Fruit fly (Drosophila melanogaster) whole organism, adult: ENCODE data around the gene hth.

ENCODE experiments used
- CG11617 ChIP-seq: fragments of 200-800 bp; sonication (Bioruptor generic); optimal IDR thresholded peaks from 2 replicates; lab custom pipeline; 2017; ENCODE audit warnings: mild to moderate bottlenecking, missing biosample characterization, missing genetic modification reagents, missing genetic modification characterization
- CG12768 ChIP-seq: fragments of 200-800 bp; sonication (Bioruptor generic); optimal IDR thresholded peaks from 2 replicates; lab custom pipeline; 2017; ENCODE audit warnings: missing biosample characterization, missing genetic modification characterization, mild to moderate bottlenecking, moderate library complexity, missing genetic modification reagents
- CG14711 ChIP-seq: fragments of 200-800 bp; sonication (Bioruptor generic); optimal IDR thresholded peaks from 2 replicates; lab custom pipeline; 2018; ENCODE audit warnings: missing biosample characterization, mild to moderate bottlenecking, missing genetic modification characterization, moderate library complexity
- CG1620 ChIP-seq: fragments of 200-800 bp; sonication (Bioruptor generic); optimal IDR thresholded peaks from 2 replicates; lab custom pipeline; 2016; ENCODE audit warnings: missing biosample characterization, missing genetic modification characterization
- CG33017 ChIP-seq: fragments of 200-800 bp; sonication (Bioruptor generic); optimal IDR thresholded peaks from 2 replicates; lab custom pipeline; 2018; ENCODE audit warnings: missing biosample characterization, mild to moderate bottlenecking, missing genetic modification characterization, moderate library complexity
- CG5204 ChIP-seq: fragments of 200-800 bp; sonication (Bioruptor generic); optimal IDR thresholded peaks from 2 replicates; lab custom pipeline; 2016; ENCODE audit warnings: missing biosample characterization, missing genetic modification characterization
- CG7045 ChIP-seq: fragments of 200-800 bp; sonication (Bioruptor generic); optimal IDR thresholded peaks from 2 replicates; lab custom pipeline; 2017; ENCODE audit warnings: missing biosample characterization, mild to moderate bottlenecking, missing genetic modification characterization
- CG7101 ChIP-seq: fragments of 200-800 bp; sonication (Bioruptor generic); optimal IDR thresholded peaks from 2 replicates; lab custom pipeline; 2018; ENCODE audit warnings: missing biosample characterization, mild to moderate bottlenecking, missing genetic modification characterization, moderate library complexity
- Clk ChIP-seq: fragments of 200-800 bp; sonication (Bioruptor generic); optimal IDR thresholded peaks from 2 replicates; lab custom pipeline; 2017; ENCODE audit warnings: missing biosample characterization, missing genetic modification characterization
- Crg-1 ChIP-seq: fragments of 200-800 bp; sonication (Bioruptor generic); optimal IDR thresholded peaks from 2 replicates; lab custom pipeline; 2016; ENCODE audit warnings: missing biosample characterization, missing genetic modification characterization
- Hr96 ChIP-seq: fragments of 200-800 bp; sonication (Bioruptor generic); optimal IDR thresholded peaks from 2 replicates; lab custom pipeline; 2016; ENCODE audit warnings: missing biosample characterization, missing genetic modification characterization
- Mnt ChIP-seq: fragments of 200-800 bp; sonication (Bioruptor generic); optimal IDR thresholded peaks from 2 replicates; lab custom pipeline; 2016; ENCODE audit warnings: missing biosample characterization, mild to moderate bottlenecking, missing genetic modification characterization
- bab1 ChIP-seq: fragments of 200-800 bp; sonication (Bioruptor generic); optimal IDR thresholded peaks from 3 replicates; lab custom pipeline; 2019; ENCODE audit warnings: missing biosample characterization, mild to moderate bottlenecking, missing genetic modification characterization, moderate library complexity
- cic ChIP-seq: fragments of 200-800 bp; sonication (Bioruptor generic); optimal IDR thresholded peaks from 2 replicates; lab custom pipeline; 2017; ENCODE audit warnings: missing biosample characterization, mild to moderate bottlenecking, missing genetic modification characterization, moderate library complexity
- cnc ChIP-seq, 2 experiments: fragments of >200 bp; optimal IDR thresholded peaks; 2 replicates each; lab custom pipeline; 2017
- kay ChIP-seq: fragments of 200-800 bp; sonication (Bioruptor generic); peaks from one replicate; lab custom pipeline; 2016; ENCODE audit warnings: missing biosample characterization, missing genetic modification characterization, borderline replicate concordance
- ovo ChIP-seq: fragments of 200-800 bp; sonication (Bioruptor generic); optimal IDR thresholded peaks from 2 replicates; lab custom pipeline; 2016; ENCODE audit warnings: missing biosample characterization, missing genetic modification characterization
- pad ChIP-seq: fragments of 200-800 bp; sonication (Bioruptor generic); optimal IDR thresholded peaks from 3 replicates; lab custom pipeline; 2017; ENCODE audit warnings: missing biosample characterization, missing genetic modification characterization, mild to moderate bottlenecking, moderate library complexity, missing genetic modification reagents
- tj ChIP-seq: fragments of 200-800 bp; sonication (Bioruptor generic); optimal IDR thresholded peaks from 3 replicates; lab custom pipeline; 2017; ENCODE audit warnings: missing biosample characterization, mild to moderate bottlenecking, missing genetic modification characterization, moderate library complexity
- toe ChIP-seq: fragments of 200-800 bp; sonication (Bioruptor generic); optimal IDR thresholded peaks from 2 replicates; lab custom pipeline; 2016; ENCODE audit warnings: missing biosample characterization, missing genetic modification characterization

hth gene

DNA sequence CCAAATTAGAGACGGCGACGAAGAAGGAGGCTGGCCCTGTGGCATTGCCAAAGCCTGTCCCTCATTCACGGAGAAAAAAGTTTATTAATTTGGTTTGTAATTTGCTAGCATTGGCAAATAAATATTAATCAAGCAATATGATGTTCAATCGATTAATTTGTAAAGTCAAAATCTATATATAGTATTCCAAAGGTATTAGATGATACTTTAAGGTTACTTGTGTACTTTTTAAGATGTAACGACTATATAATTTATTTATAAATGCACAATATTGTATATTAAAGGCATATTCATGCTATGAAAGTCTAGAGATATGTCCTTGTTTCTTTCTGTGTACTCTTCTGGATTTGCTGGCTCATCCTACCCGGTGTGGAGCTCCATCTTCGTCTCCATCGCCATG, 167.6 kb downstream of the hth start:
- TF ChIP-seq CG11617 (GFP tag; lab: Kevin White, UChicago) = no peak
- no peak for TF ChIP-seq Clk (GFP tag; lab: Kevin White, UChicago)
- no peak for TF ChIP-seq CG7045 (GFP tag; lab: Kevin White, UChicago)
- no peak for TF ChIP-seq CG5204 (GFP tag; lab: Kevin White, UChicago)
- TF ChIP-seq Hr96 (GFP tag; lab: Kevin White, UChicago) = no peak
- TF ChIP-seq CG33017 = no peak
- TF ChIP-seq tj = no peak
- no peak for TF ChIP-seq CG14711 (tag; lab: Kevin White, UChicago)
- no peak for TF ChIP-seq toe (GFP tag; lab: Kevin White, UChicago)
- no peak for TF ChIP-seq cnc (optimal IDR thresholded peaks at IDR 0.05; lab: Kevin White, UChicago)

DNA sequence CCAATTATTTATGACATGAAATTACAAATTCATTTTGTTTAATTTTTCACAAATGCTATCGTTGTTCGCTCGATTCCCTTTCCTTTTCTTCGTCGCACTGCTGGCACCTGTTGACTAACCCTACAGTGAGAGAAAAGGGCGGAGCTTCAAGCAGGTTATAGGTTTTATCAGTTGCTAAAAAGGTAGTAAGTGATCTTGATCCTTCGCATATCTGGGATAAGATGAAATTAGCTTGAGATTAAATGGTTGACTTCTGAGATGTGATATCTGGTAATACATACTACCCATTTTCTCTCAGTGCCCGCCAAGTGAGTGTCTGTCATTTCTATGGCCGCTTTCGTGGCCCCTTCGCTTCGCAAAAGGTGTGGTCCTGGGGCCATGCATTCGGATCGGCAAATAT, 171.2 kb downstream of the hth start:
- TF ChIP-seq CG7101 (tag; lab: Kevin White, UChicago) (no peak), CG14711 (tag; lab: Kevin White, UChicago) (no peak), Mnt (no peak)

DNA sequence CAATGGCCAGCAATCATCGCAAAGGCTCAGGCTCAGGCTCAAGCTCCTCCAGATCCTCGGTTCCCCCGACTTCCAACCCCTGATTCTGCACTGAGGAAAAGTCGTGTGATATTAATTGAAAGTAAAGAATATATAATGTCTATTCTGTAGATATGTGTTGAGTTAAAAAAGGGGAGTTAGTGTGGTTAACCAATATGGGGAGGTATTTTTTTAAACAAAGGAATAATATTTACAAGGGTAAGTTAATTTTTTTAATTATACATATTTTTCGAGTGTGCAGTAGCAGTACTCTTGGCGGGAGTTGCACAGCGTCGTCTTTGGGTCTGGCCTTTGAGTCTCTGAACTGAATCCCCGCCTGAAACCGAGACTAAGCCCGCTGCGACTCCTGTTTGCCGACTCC, 173.1 kb downstream of the hth start:
- TF ChIP-seq Crg-1 (GFP tag; lab: Kevin White, UChicago) (no peak), Mnt (no peak), pad (GFP tag; lab: Kevin White, UChicago) (no peak), cnc (optimal IDR thresholded peaks at IDR 0.05; lab: Kevin White, UChicago) (no peak), CG14711 (tag; lab: Kevin White, UChicago) (no peak), cic (no peak), CG7045 (GFP tag; lab: Kevin White, UChicago) (no peak), CG7101 (tag; lab: Kevin White, UChicago) (no peak), tj (no peak), ovo (GFP tag; lab: Kevin White, UChicago) (no peak), CG5204 (GFP tag; lab: Kevin White, UChicago) (no peak), CG11617 (GFP tag; lab: Kevin White, UChicago) (no peak), Clk (GFP tag; lab: Kevin White, UChicago) (no peak)

DNA sequence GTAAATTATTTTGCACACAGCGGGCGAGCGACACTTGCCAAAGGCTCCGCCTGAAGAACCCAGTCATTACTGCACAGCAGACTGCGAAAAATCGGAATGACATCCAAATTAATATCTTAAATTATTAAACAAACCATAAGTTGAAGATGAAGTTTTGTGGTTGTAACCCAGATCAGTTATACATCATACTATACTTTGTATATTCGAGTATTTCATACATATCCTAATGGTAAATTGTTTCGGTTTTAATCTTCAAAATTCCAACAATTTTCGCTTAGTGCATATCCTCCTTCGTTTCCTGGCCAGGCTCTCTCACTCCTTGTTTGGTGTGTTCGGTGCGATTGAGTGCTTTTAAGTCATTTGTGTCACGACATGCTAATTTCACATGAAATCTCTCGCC, 175.8 kb downstream of the hth start:
- TF ChIP-seq CG1620 (GFP tag; lab: Kevin White, UChicago) = no peak
- no peak for TF ChIP-seq pad (GFP tag; lab: Kevin White, UChicago)
- TF ChIP-seq kay (GFP tag; lab: Kevin White, UChicago) = no peak
- TF ChIP-seq toe (GFP tag; lab: Kevin White, UChicago) = no peak
- TF ChIP-seq Clk (GFP tag; lab: Kevin White, UChicago) = no peak
- TF ChIP-seq CG7045 (GFP tag; lab: Kevin White, UChicago) = no peak
- no peak for TF ChIP-seq Mnt
- no peak for TF ChIP-seq Crg-1 (GFP tag; lab: Kevin White, UChicago)
- TF ChIP-seq cnc (optimal IDR thresholded peaks at IDR 0.05; lab: Kevin White, UChicago) = no peak
- TF ChIP-seq cic = no peak
- TF ChIP-seq CG14711 (tag; lab: Kevin White, UChicago) = no peak
- no peak for TF ChIP-seq tj
- TF ChIP-seq bab1 (GFP tag; lab: Kevin White, UChicago) = no peak
- TF ChIP-seq CG12768 = no peak
